Worm (Caenorhabditis elegans) whole organism, L1 larva: Measurements from ENCODE around the gene F23D12.3.

Source experiments
- alr-1 ChIP-seq: fragments of 200-800 bp; sonication (Bioruptor generic); optimal IDR thresholded peaks from 2 replicates; lab custom pipeline; 2018; ENCODE audit warnings: borderline replicate concordance, mild to moderate bottlenecking, missing genetic modification characterization, missing compliant biosample characterization
- aly-2 ChIP-seq: fragments of 150-350 bp; optimal IDR thresholded peaks from 2 replicates; lab custom pipeline; 2014; ENCODE audit warnings: missing biosample characterization, missing genetic modification characterization
- ces-1 ChIP-seq: fragments of 150-350 bp; optimal IDR thresholded peaks from 2 replicates; lab custom pipeline; 2014; ENCODE audit warnings: missing biosample characterization, missing genetic modification reagents, missing genetic modification characterization
- elt-2 ChIP-seq: sonication (generic microtip); optimal IDR thresholded peaks from 2 replicates; lab custom pipeline; 2016; ENCODE audit warnings: missing genetic modification characterization, mild to moderate bottlenecking, inconsistent platforms, missing compliant biosample characterization, missing genetic modification reagents
- elt-3 ChIP-seq, 6 experiments: fragments of 150-350 bp in 1 of 6; sonication (generic microtip); optimal IDR thresholded peaks; 2 replicates each; lab custom pipeline; 2017 to 2018; ENCODE audit warnings: missing biosample characterization in 6 of 6, missing genetic modification characterization in 6 of 6, inconsistent platforms in 1 of 6
- hlh-17 ChIP-seq: fragments of 200-800 bp; sonication (Bioruptor generic); optimal IDR thresholded peaks from 2 replicates; lab custom pipeline; 2018; ENCODE audit warnings: missing genetic modification characterization, mild to moderate bottlenecking, missing compliant biosample characterization, moderate library complexity, borderline replicate concordance
- nhr-28 ChIP-seq: fragments of 150-350 bp; optimal IDR thresholded peaks from 2 replicates; lab custom pipeline; 2014; ENCODE audit warnings: missing biosample characterization, missing genetic modification characterization
- nhr-76 ChIP-seq: sonication (generic microtip); optimal IDR thresholded peaks from 2 replicates; lab custom pipeline; 2017; ENCODE audit warnings: missing biosample characterization, missing genetic modification characterization
- snpc-4 ChIP-seq: fragments of 150-350 bp; optimal IDR thresholded peaks from 2 replicates; lab custom pipeline; 2014; ENCODE audit warnings: missing biosample characterization, missing genetic modification characterization
- tbx-2 ChIP-seq: sonication (generic microtip); optimal IDR thresholded peaks from 2 replicates; lab custom pipeline; 2016; ENCODE audit warnings: missing genetic modification characterization, missing compliant biosample characterization
- unc-130 ChIP-seq: fragments of 150-350 bp; optimal IDR thresholded peaks from 2 replicates; lab custom pipeline; 2017; ENCODE audit warnings: missing biosample characterization, missing genetic modification characterization, inconsistent platforms
- zag-1 ChIP-seq: fragments of 150-350 bp; optimal IDR thresholded peaks from 2 replicates; lab custom pipeline; 2014; ENCODE audit warnings: missing biosample characterization, missing genetic modification characterization

- TF ChIP-seq alr-1 (tag; lab: Kevin White, UChicago) (no peak), aly-2 (no peak), snpc-4 (no peak), nhr-28 (tag; lab: Kevin White, UChicago) (no peak), nhr-76 (no peak), ces-1 (no peak), unc-130 (no peak), hlh-17 (GFP tag; lab: Kevin White, UChicago) (no peak), elt-3 (tag; optimal IDR thresholded peaks at IDR 0.05; lab: Kevin White, UChicago) (no peak), tbx-2 (tag; lab: Kevin White, UChicago) (no peak), elt-2 (no peak), zag-1 (tag; lab: Kevin White, UChicago) (no peak)
Observed at ce11 chrX:14424186-14424585, 18.2 kb upstream of the F23D12.3 start.
